Worm (Caenorhabditis elegans): ENCODE results near the gene best-7.

DNA sequence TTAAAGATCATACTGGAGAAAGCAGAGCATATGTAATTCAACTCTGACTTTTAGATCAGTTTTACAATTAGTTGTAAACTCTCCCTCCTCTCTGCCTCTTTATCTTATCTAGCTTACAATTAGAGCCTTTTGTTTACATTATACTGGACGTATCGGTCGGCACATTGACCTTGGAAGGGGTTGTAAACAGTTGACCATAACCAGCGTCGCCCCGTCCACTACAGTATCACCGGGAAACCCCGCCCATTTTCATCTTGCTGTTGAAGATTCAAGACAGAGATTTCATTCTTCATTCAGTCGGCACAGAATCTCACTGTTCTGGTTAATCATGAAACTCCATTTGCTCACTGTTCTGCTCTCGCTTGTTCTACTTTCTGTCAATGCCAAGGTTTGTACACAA, 43.4 kb downstream of the best-7 start, which contains the start of gene sdz-27:
- TF ChIP-seq dmd-4 (tag; optimal IDR thresholded peaks at IDR 0.05; ENCODE audit: borderline replicate concordance) (no peak), elt-2 (tag; optimal IDR thresholded peaks at IDR 0.05) (no peak), pag-3 (tag; optimal IDR thresholded peaks at IDR 0.05; ENCODE audit: borderline replicate concordance) (no peak), pha-4 (tag; optimal IDR thresholded peaks at IDR 0.05) (no peak)

Data from whole organism, late embryonic.